Worm (Caenorhabditis elegans) whole organism, L4/young adult: ENCODE data around the gene fbxa-36.

Experiments used
- W03F9.2 ChIP-seq: fragments of 150-350 bp; optimal IDR thresholded peaks from 2 replicates; lab custom pipeline; 2014; ENCODE audit warnings: missing biosample characterization, missing genetic modification characterization
- dao-5 ChIP-seq: sonication (generic microtip); optimal IDR thresholded peaks from 2 replicates; lab custom pipeline; 2016; ENCODE audit warnings: missing genotype, missing genetic modification characterization, moderate library complexity, missing compliant biosample characterization
- him-1 ChIP-seq: sonication (generic microtip); optimal IDR thresholded peaks from 2 replicates; lab custom pipeline; 2016; ENCODE audit warnings: missing genotype, missing genetic modification reagents, missing genetic modification characterization, missing compliant biosample characterization

ce11 chrIII:1308887-1309286 lies 15.9 kb upstream of the fbxa-36 start, which contains the start of gene Y82E9BL.12:
- TF ChIP-seq dao-5 (tag; lab: Kevin White, UChicago): no peak
- TF ChIP-seq W03F9.2 (tag; lab: Kevin White, UChicago): no peak
- no peak for TF ChIP-seq him-1 (tag; lab: Kevin White, UChicago)
